Fruit fly (Drosophila melanogaster): ENCODE measurements around the gene Arl1.

Arl1 gene

dm6 chr3L:15956448-15957010 lies 26.4 kb upstream of the Arl1 start, which contains the start of gene elgi (continued):
- TF ChIP-seq amos (GFP tag; IDR thresholded peaks at IDR 0.05; ENCODE audit: partially characterized antibody), result peak; percentile 18; the same call in 1 of the 2 replicates
- TF ChIP-seq CG7745 (tag; optimal IDR thresholded peaks at IDR 0.05), result no peak
- TF ChIP-seq pita (GFP tag; optimal IDR thresholded peaks at IDR 0.05), result no peak
- TF ChIP-seq CG14710 (tag; optimal IDR thresholded peaks at IDR 0.05), result peak; percentile 35
- TF ChIP-seq Bteb2 (GFP tag; optimal IDR thresholded peaks at IDR 0.05), result peak; percentile 65
- TF ChIP-seq slbo (GFP tag; IDR thresholded peaks at IDR 0.05), result peak; percentile 90
- no peak for TF ChIP-seq CG12236 (GFP tag; optimal IDR thresholded peaks at IDR 0.05)
- no peak for TF ChIP-seq CG14965 (GFP tag; optimal IDR thresholded peaks at IDR 0.05; ENCODE audit: borderline replicate concordance)
- no peak for TF ChIP-seq onecut (GFP tag; IDR thresholded peaks at IDR 0.05)
- no peak for TF ChIP-seq CG15073 (GFP tag; optimal IDR thresholded peaks at IDR 0.05)
- no peak for TF ChIP-seq CG2678 (tag; optimal IDR thresholded peaks at IDR 0.05)
- peak; percentile 28 for TF ChIP-seq pnt (GFP tag; optimal IDR thresholded peaks at IDR 0.05)
- TF ChIP-seq CG34422 (GFP tag; IDR thresholded peaks at IDR 0.05), result peak; percentile 46; the same call in 1 of the 3 replicates
- peak; percentile 86 for TF ChIP-seq CG4617 (GFP tag; optimal IDR thresholded peaks at IDR 0.05; ENCODE audit: borderline replicate concordance)
- TF ChIP-seq gro (GFP tag; optimal IDR thresholded peaks at IDR 0.05), result peak; percentile 73
- peak; percentile 3 for TF ChIP-seq CG18262 (tag; optimal IDR thresholded peaks at IDR 0.05)
- no peak for TF ChIP-seq btn (GFP tag; optimal IDR thresholded peaks at IDR 0.05)
- peak; percentile 37; the same call in 1 of the 2 replicates for TF ChIP-seq CG16779 (GFP tag; IDR thresholded peaks at IDR 0.05)
- TF ChIP-seq cato (GFP tag; optimal IDR thresholded peaks at IDR 0.05; ENCODE audit: borderline replicate concordance), result no peak
- TF ChIP-seq p53 (GFP tag; optimal IDR thresholded peaks at IDR 0.05), result no peak
- peak; percentile 71 for TF ChIP-seq Antp (GFP tag; optimal IDR thresholded peaks at IDR 0.05)
- TF ChIP-seq CG11456 (GFP tag; IDR thresholded peaks at IDR 0.05), result peak; percentile 79
- TF ChIP-seq ken (GFP tag; IDR thresholded peaks at IDR 0.05), result peak; percentile 74; the same call in 2 of the 3 replicates
- TF ChIP-seq phol (tag; optimal IDR thresholded peaks at IDR 0.05), result peak; percentile 67
- peak; percentile 85 for TF ChIP-seq Rfx (GFP tag; IDR thresholded peaks at IDR 0.05)
- TF ChIP-seq Pdp1 (GFP tag; optimal IDR thresholded peaks at IDR 0.05), result peak; percentile 48 to 55
- TF ChIP-seq mld (GFP tag; IDR thresholded peaks at IDR 0.05; ENCODE audit: partially characterized antibody), result no peak
- TF ChIP-seq CG3726 (GFP tag; IDR thresholded peaks at IDR 0.05), result no peak
- TF ChIP-seq CG8388 (GFP tag; optimal IDR thresholded peaks at IDR 0.05), result no peak
- peak; percentile 75; the same call in 1 of the 3 replicates for TF ChIP-seq Dbx (GFP tag; IDR thresholded peaks at IDR 0.05)
- no peak for TF ChIP-seq CG4730 (GFP tag; IDR thresholded peaks at IDR 0.05)
- no peak for TF ChIP-seq H2.0 (GFP tag; IDR thresholded peaks at IDR 0.05)
- TF ChIP-seq repo (GFP tag; optimal IDR thresholded peaks at IDR 0.05), result peak; percentile 52
- peak; percentile 62 for TF ChIP-seq Myb (GFP tag; optimal IDR thresholded peaks at IDR 0.05)
- TF ChIP-seq da (GFP tag; optimal IDR thresholded peaks at IDR 0.05), result no peak
- no peak for TF ChIP-seq pan (optimal IDR thresholded peaks at IDR 0.05)
- peak in 1 of 2 experiments; percentile 53 for TF ChIP-seq pan (GFP tag; optimal IDR thresholded peaks at IDR 0.05 in 1 of 2, IDR thresholded peaks at IDR 0.05 in 1 of 2)
- TF ChIP-seq CG18764 (GFP tag; optimal IDR thresholded peaks at IDR 0.05), result peak; percentile 37
- peak; percentile 57 for TF ChIP-seq Hmr (GFP tag; optimal IDR thresholded peaks at IDR 0.05)
- no peak for TF ChIP-seq dmrt99B (tag; optimal IDR thresholded peaks at IDR 0.05)
- TF ChIP-seq bbx (GFP tag; IDR thresholded peaks at IDR 0.05; ENCODE audit: partially characterized antibody), result peak; percentile 49
- no peak for TF ChIP-seq CG15479 (GFP tag; optimal IDR thresholded peaks at IDR 0.05)
- TF ChIP-seq CG2202 (tag; optimal IDR thresholded peaks at IDR 0.05), result no peak
- peak; percentile 26; the same call in 1 of the 2 replicates for TF ChIP-seq ranshi (GFP tag; IDR thresholded peaks at IDR 0.05)
- TF ChIP-seq esg (GFP tag; conservative IDR thresholded peaks at IDR 0.05), result no peak
- TF ChIP-seq Camta (GFP tag; optimal IDR thresholded peaks at IDR 0.05), result peak; percentile 56
- TF ChIP-seq Tbp (GFP tag; optimal IDR thresholded peaks at IDR 0.05), result no peak
- no peak for TF ChIP-seq CG17568 (GFP tag; optimal IDR thresholded peaks at IDR 0.05)
- peak; percentile 46 for TF ChIP-seq CG18476 (GFP tag; optimal IDR thresholded peaks at IDR 0.05)
- no peak for TF ChIP-seq CTCF (GFP tag; optimal IDR thresholded peaks at IDR 0.05)
- peak; percentile 26 for TF ChIP-seq Atf-2 (GFP tag; optimal IDR thresholded peaks at IDR 0.05)
